Fruit fly (Drosophila melanogaster) whole organism, embryonic: ENCODE measurements around the gene kra.

Experiments used
- Bteb2 ChIP-seq: fragments of 200-800 bp; sonication (Bioruptor generic); optimal IDR thresholded peaks from 2 replicates; lab custom pipeline; 2016; ENCODE audit warnings: missing biosample characterization, missing genetic modification characterization
- CG10366 ChIP-seq: fragments of 200-800 bp; sonication (Bioruptor generic); IDR thresholded peaks from 2 replicates; pipeline ENCODE4 v1.3.6; 2022; ENCODE audit warnings: missing biosample characterization, missing genetic modification characterization
- CG10543 ChIP-seq: fragments of 200-800 bp; sonication (Bioruptor generic); optimal IDR thresholded peaks from 3 replicates; lab custom pipeline; 2017; ENCODE audit warnings: missing biosample characterization, mild to moderate bottlenecking, missing genetic modification characterization, moderate library complexity
- CG10654 ChIP-seq: fragments of 200-800 bp; sonication (Bioruptor generic); optimal IDR thresholded peaks from 2 replicates; lab custom pipeline; 2016; ENCODE audit warnings: missing biosample characterization, missing genetic modification characterization
- CG11456 ChIP-seq: fragments of 200-800 bp; sonication (Bioruptor generic); IDR thresholded peaks from 3 replicates; pipeline ENCODE4 v1.3.6; 2022; ENCODE audit warnings: missing biosample characterization, missing genetic modification characterization
- CG12236 ChIP-seq: fragments of 200-800 bp; sonication (Bioruptor generic); optimal IDR thresholded peaks from 2 replicates; lab custom pipeline; 2016; ENCODE audit warnings: missing biosample characterization, missing genetic modification characterization
- CG13296 ChIP-seq: fragments of 200-800 bp; sonication (Bioruptor generic); optimal IDR thresholded peaks from 3 replicates; lab custom pipeline; 2018; ENCODE audit warnings: missing biosample characterization, mild to moderate bottlenecking, missing genetic modification characterization
- CG13424 ChIP-seq: fragments of 200-800 bp; sonication (Bioruptor generic); optimal IDR thresholded peaks from 2 replicates; lab custom pipeline; 2019; ENCODE audit warnings: missing biosample characterization, mild to moderate bottlenecking, missing genetic modification characterization, moderate library complexity
- CG14441 ChIP-seq: fragments of 200-800 bp; sonication (Bioruptor generic); IDR thresholded peaks from 2 replicates; pipeline ENCODE4 v1.3.6; 2022; ENCODE audit warnings: missing biosample characterization, missing genetic modification characterization
- CG1529 ChIP-seq: fragments of 200-800 bp; sonication (Bioruptor generic); optimal IDR thresholded peaks from 3 replicates; lab custom pipeline; 2018; ENCODE audit warnings: missing biosample characterization, missing genetic modification characterization
- CG17186 ChIP-seq: fragments of 200-800 bp; sonication (Bioruptor generic); optimal IDR thresholded peaks from 3 replicates; lab custom pipeline; 2017; ENCODE audit warnings: missing biosample characterization, missing genetic modification reagents, missing genetic modification characterization
- CG3163 ChIP-seq: fragments of 200-800 bp; sonication (Bioruptor generic); optimal IDR thresholded peaks from 3 replicates; lab custom pipeline; 2016; ENCODE audit warnings: missing biosample characterization, missing genetic modification characterization
- CG32532 ChIP-seq: fragments of 200-800 bp; sonication (Bioruptor generic); IDR thresholded peaks from 2 replicates; pipeline ENCODE4 v1.3.6; 2022; ENCODE audit warnings: missing biosample characterization, missing genetic modification characterization
- CG4360 ChIP-seq: fragments of 200-800 bp; sonication (Bioruptor generic); IDR thresholded peaks from 2 replicates; pipeline ENCODE4 v1.3.6; 2022; ENCODE audit warnings: missing biosample characterization, missing genetic modification characterization
- CG5245 ChIP-seq: fragments of 200-800 bp; sonication (Bioruptor generic); optimal IDR thresholded peaks from 3 replicates; lab custom pipeline; 2016; ENCODE audit warnings: missing biosample characterization, missing genetic modification characterization
- CG5953 ChIP-seq: fragments of 200-800 bp; sonication (Bioruptor generic); IDR thresholded peaks from 2 replicates; pipeline ENCODE4 v1.3.6; 2022; ENCODE audit warnings: missing biosample characterization, missing genetic modification characterization
- CG6689 ChIP-seq: fragments of 200-800 bp; sonication (Bioruptor generic); IDR thresholded peaks from 2 replicates; pipeline ENCODE4 v1.3.6; 2022; ENCODE audit warnings: missing biosample characterization, missing genetic modification characterization
- CG8290 ChIP-seq, 3 experiments: fragments of 200-800 bp; sonication (Bioruptor generic); optimal IDR thresholded peaks; 2 replicates each; lab custom pipeline; 2016 to 2019; ENCODE audit warnings: missing biosample characterization in 3 of 3, missing genetic modification characterization in 3 of 3, mild to moderate bottlenecking in 2 of 3, moderate library complexity in 1 of 3
- Dp ChIP-seq: fragments of 200-800 bp; sonication (Bioruptor generic); optimal IDR thresholded peaks from 2 replicates; lab custom pipeline; 2018; ENCODE audit warnings: missing biosample characterization, mild to moderate bottlenecking, missing genetic modification characterization, moderate library complexity
- Eip74EF ChIP-seq, 2 experiments: fragments of 200-800 bp in 1 of 2; fragments of >200 bp in 1 of 2; sonication (Bioruptor generic) in 1 of 2; optimal IDR thresholded peaks; 2 replicates each; lab custom pipeline; 2017 to 2019; ENCODE audit warnings: missing biosample characterization in 2 of 2, missing genetic modification characterization in 2 of 2, mild to moderate bottlenecking in 1 of 2, moderate library complexity in 1 of 2
- Kr ChIP-seq: fragments of 200-800 bp; sonication (Bioruptor generic); optimal IDR thresholded peaks from 2 replicates; lab custom pipeline; 2017; ENCODE audit warnings: missing biosample characterization, mild to moderate bottlenecking, missing genetic modification characterization
- MESR4 ChIP-seq: fragments of 200-800 bp; sonication (Bioruptor generic); optimal IDR thresholded peaks from 2 replicates; lab custom pipeline; 2018; ENCODE audit warnings: missing biosample characterization, mild to moderate bottlenecking, missing genetic modification characterization, moderate library complexity
- Opbp ChIP-seq: fragments of 200-800 bp; sonication (Bioruptor generic); IDR thresholded peaks from 3 replicates; pipeline ENCODE4 v1.3.6; 2022; ENCODE audit warnings: missing biosample characterization, missing genetic modification characterization; ENCODE audit not compliant: partially characterized antibody
- Six4 ChIP-seq: fragments of 200-800 bp; sonication (Bioruptor generic); optimal IDR thresholded peaks from 2 replicates; lab custom pipeline; 2016; ENCODE audit warnings: missing biosample characterization, missing genetic modification characterization
- Trl ChIP-seq, 3 experiments: fragments of >200 bp in 2 of 3; fragments of 200-800 bp in 1 of 3; sonication (Bioruptor generic) in 1 of 3; optimal IDR thresholded peaks; 2 replicates in 1 of 3; 3 replicates in 2 of 3; lab custom pipeline; 2016 to 2017; ENCODE audit warnings: missing biosample characterization in 1 of 3, missing genetic modification characterization in 1 of 3
- Xrp1 ChIP-seq: fragments of 200-800 bp; sonication (Bioruptor generic); IDR thresholded peaks from 2 replicates; pipeline ENCODE4 v1.3.6; 2022; ENCODE audit warnings: missing biosample characterization, missing genetic modification characterization
- cas ChIP-seq: fragments of 200-800 bp; sonication (Bioruptor generic); IDR thresholded peaks from 2 replicates; pipeline ENCODE4 v1.3.6; 2022; ENCODE audit warnings: missing biosample characterization, missing genetic modification characterization
- chif ChIP-seq, 2 experiments: fragments of 200-800 bp; sonication (Bioruptor generic); optimal IDR thresholded peaks; 3 replicates each; lab custom pipeline; 2016; ENCODE audit warnings: missing biosample characterization in 2 of 2, missing genetic modification characterization in 2 of 2
- dan ChIP-seq: fragments of 200-800 bp; sonication (Bioruptor generic); IDR thresholded peaks from 2 replicates; pipeline ENCODE4 v1.3.6; 2022; ENCODE audit warnings: missing biosample characterization, missing genetic modification characterization
- disco-r ChIP-seq: fragments of 200-800 bp; sonication (Bioruptor generic); optimal IDR thresholded peaks from 2 replicates; lab custom pipeline; 2016; ENCODE audit warnings: missing biosample characterization, missing genetic modification characterization
- emc ChIP-seq: fragments of 200-800 bp; sonication (Bioruptor generic); optimal IDR thresholded peaks from 2 replicates; lab custom pipeline; 2016; ENCODE audit warnings: missing biosample characterization, missing genetic modification characterization
- fd96Cb ChIP-seq: fragments of 200-800 bp; sonication (Bioruptor generic); optimal IDR thresholded peaks from 2 replicates; lab custom pipeline; 2018; ENCODE audit warnings: missing biosample characterization, mild to moderate bottlenecking, missing genetic modification characterization, moderate library complexity
- gro ChIP-seq: fragments of 200-800 bp; sonication (Bioruptor generic); optimal IDR thresholded peaks from 2 replicates; lab custom pipeline; 2016; ENCODE audit warnings: missing biosample characterization, missing genetic modification characterization
- hkb ChIP-seq, 2 experiments: fragments of 200-800 bp in 1 of 2; fragments of >200 bp in 1 of 2; sonication (Bioruptor generic) in 1 of 2; IDR thresholded peaks in 1 of 2; optimal IDR thresholded peaks in 1 of 2; 2 replicates each; pipeline versions ENCODE4 v1.3.6 to Lab custom; 2017 to 2022; ENCODE audit warnings: missing biosample characterization in 1 of 2, missing genetic modification characterization in 1 of 2
- knrl ChIP-seq: fragments of 200-800 bp; sonication (Bioruptor generic); IDR thresholded peaks from 3 replicates; pipeline ENCODE4 v1.3.6; 2022; ENCODE audit warnings: missing biosample characterization, missing genetic modification characterization; ENCODE audit not compliant: partially characterized antibody
- lola ChIP-seq, 3 experiments: fragments of >200 bp in 2 of 3; fragments of 200-800 bp in 1 of 3; sonication (Bioruptor generic) in 1 of 3; optimal IDR thresholded peaks; 2 replicates each; lab custom pipeline; 2017 to 2019; ENCODE audit warnings: missing biosample characterization in 3 of 3, missing genetic modification characterization in 3 of 3, mild to moderate bottlenecking in 1 of 3, moderate library complexity in 1 of 3
- pum ChIP-seq: fragments of 200-800 bp; sonication (Bioruptor generic); optimal IDR thresholded peaks from 2 replicates; lab custom pipeline; 2016; ENCODE audit warnings: missing biosample characterization, missing genetic modification characterization
- salm ChIP-seq: fragments of 200-800 bp; sonication (Bioruptor generic); optimal IDR thresholded peaks from 2 replicates; lab custom pipeline; 2018; ENCODE audit warnings: missing biosample characterization, mild to moderate bottlenecking, missing genetic modification characterization
- sens ChIP-seq: fragments of 200-800 bp; sonication (Bioruptor generic); peaks from one replicate; lab custom pipeline; 2016; ENCODE audit warnings: missing biosample characterization, missing genetic modification characterization
- slou ChIP-seq: fragments of 200-800 bp; sonication (Bioruptor generic); optimal IDR thresholded peaks from 3 replicates; lab custom pipeline; 2016; ENCODE audit warnings: missing biosample characterization, missing genetic modification characterization
- tap ChIP-seq: fragments of 200-800 bp; optimal IDR thresholded peaks from 3 replicates; lab custom pipeline; 2019; ENCODE audit warnings: missing biosample characterization, mild to moderate bottlenecking, missing genetic modification characterization, moderate library complexity
- tna ChIP-seq: fragments of 200-800 bp; sonication (Bioruptor generic); IDR thresholded peaks from 2 replicates; pipeline ENCODE4 v1.3.6; 2022; ENCODE audit warnings: missing biosample characterization, missing genetic modification characterization; ENCODE audit not compliant: partially characterized antibody
- toy ChIP-seq: fragments of 200-800 bp; sonication (Bioruptor generic); IDR thresholded peaks from 2 replicates; pipeline ENCODE4 v1.3.6; 2022; ENCODE audit warnings: missing biosample characterization, missing genetic modification characterization
- unc-4 ChIP-seq: fragments of 200-800 bp; sonication (Bioruptor generic); IDR thresholded peaks from 2 replicates; pipeline ENCODE4 v1.3.6; 2022; ENCODE audit warnings: missing biosample characterization, missing genetic modification characterization; ENCODE audit not compliant: partially characterized antibody
- vnd ChIP-seq: fragments of 200-800 bp; sonication (Bioruptor generic); IDR thresholded peaks from 3 replicates; pipeline ENCODE4 v1.3.6; 2022; ENCODE audit warnings: missing biosample characterization, missing genetic modification characterization; ENCODE audit not compliant: partially characterized antibody
- wdn ChIP-seq: fragments of 200-800 bp; sonication (Bioruptor generic); IDR thresholded peaks from 2 replicates; pipeline ENCODE4 v1.3.6; 2022; ENCODE audit warnings: missing biosample characterization, missing genetic modification characterization
- zen2 ChIP-seq: fragments of 200-800 bp; sonication (Bioruptor generic); IDR thresholded peaks from 3 replicates; pipeline ENCODE4 v1.3.6; 2022; ENCODE audit warnings: missing biosample characterization, missing genetic modification characterization; ENCODE audit not compliant: partially characterized antibody
- zfh1 ChIP-seq: fragments of 200-800 bp; sonication (Bioruptor generic); IDR thresholded peaks from 3 replicates; pipeline ENCODE4 v1.3.6; 2022; ENCODE audit warnings: missing biosample characterization, missing genetic modification characterization
- zfh2 ChIP-seq: fragments of 200-800 bp; sonication (Bioruptor generic); optimal IDR thresholded peaks from 2 replicates; lab custom pipeline; 2016; ENCODE audit warnings: missing biosample characterization, missing genetic modification characterization

The kra gene

dm6 chr3R:5606477-5606876, 5.5 kb upstream of the kra start, which contains the start of gene asl (continued):
- TF ChIP-seq Xrp1 (GFP tag; lab: Robert Waterston, UW) = peak; percentile 56
- no peak for TF ChIP-seq tna (GFP tag; lab: Robert Waterston, UW)
- peak; percentile 59 for TF ChIP-seq CG10543
- peak; percentile 51 for TF ChIP-seq zfh2 (GFP tag; lab: Kevin White, UChicago)
- peak in 2 of 3 experiments; percentile 71 to 98 for TF ChIP-seq lola (GFP tag; optimal IDR thresholded peaks at IDR 0.05; lab: Kevin White, UChicago)
- no peak for TF ChIP-seq Six4 (GFP tag; lab: Kevin White, UChicago)
- peak; percentile 67 for TF ChIP-seq CG6689
- TF ChIP-seq zen2 (GFP tag; lab: Robert Waterston, UW) = no peak
- peak; percentile 61 for TF ChIP-seq fd96Cb (tag; lab: Kevin White, UChicago)
- peak; percentile 76 for TF ChIP-seq CG32532 (GFP tag; lab: Robert Waterston, UW)
- peak; percentile 52 for TF ChIP-seq CG13296 (GFP tag; lab: Kevin White, UChicago)
- TF ChIP-seq CG11456 (GFP tag; lab: Robert Waterston, UW) = 0 out of 3 replicates have a peak, but pooled peaks have one; percentile 45
- no peak for TF ChIP-seq CG4360 (GFP tag; lab: Robert Waterston, UW)
- peak; percentile 84 for TF ChIP-seq Dp (GFP tag; lab: Kevin White, UChicago)
- TF ChIP-seq gro (GFP tag; lab: Kevin White, UChicago) = peak; percentile 51
- TF ChIP-seq Eip74EF (GFP tag; optimal IDR thresholded peaks at IDR 0.05; lab: Kevin White, UChicago) = peak in 1 of 2 experiments; percentile 88
- TF ChIP-seq CG10654 (GFP tag; lab: Kevin White, UChicago) = peak; percentile 17
- peak; percentile 7 for TF ChIP-seq emc (GFP tag; lab: Kevin White, UChicago)
- TF ChIP-seq Opbp = no peak
- TF ChIP-seq unc-4 (GFP tag; lab: Robert Waterston, UW) = no peak
- TF ChIP-seq CG14441 (GFP tag; lab: Robert Waterston, UW) = peak; percentile 58; the same call in 1 of the 2 replicates
- TF ChIP-seq tap (tag; lab: Kevin White, UChicago) = no peak
- no peak for TF ChIP-seq CG1529 (GFP tag; lab: Kevin White, UChicago)
- peak; percentile 100 for TF ChIP-seq CG17186 (GFP tag; lab: Kevin White, UChicago)
- no peak for TF ChIP-seq salm
- TF ChIP-seq sens = peak; percentile 93
- TF ChIP-seq MESR4 (GFP tag; lab: Kevin White, UChicago) = peak; percentile 58
- no peak for TF ChIP-seq slou (GFP tag; lab: Kevin White, UChicago)
- TF ChIP-seq CG3163 (GFP tag; lab: Kevin White, UChicago) = peak; percentile 24
- TF ChIP-seq Bteb2 (GFP tag; lab: Kevin White, UChicago) = no peak
- TF ChIP-seq vnd (GFP tag; lab: Robert Waterston, UW) = no peak
- TF ChIP-seq wdn (GFP tag; lab: Robert Waterston, UW) = no peak
- TF ChIP-seq Kr = no peak
- TF ChIP-seq CG8290 (GFP tag; optimal IDR thresholded peaks at IDR 0.05; lab: Kevin White, UChicago) = peak; percentile 86
- TF ChIP-seq CG8290 (tag; optimal IDR thresholded peaks at IDR 0.05; lab: Kevin White, UChicago) = peak in 1 of 2 experiments; percentile 77
- no peak for TF ChIP-seq cas (GFP tag; lab: Robert Waterston, UW)
- peak; percentile 79 for TF ChIP-seq CG13424 (tag; lab: Kevin White, UChicago)
- TF ChIP-seq CG10366 (GFP tag; lab: Robert Waterston, UW) = peak; percentile 61
- no peak for TF ChIP-seq CG12236 (GFP tag; lab: Kevin White, UChicago)
- peak; percentile 53; the same call in 1 of the 3 replicates for TF ChIP-seq zfh1 (GFP tag; lab: Robert Waterston, UW)
- peak; percentile 21; the same call in 1 of the 3 replicates for TF ChIP-seq knrl (GFP tag; lab: Robert Waterston, UW)
- peak; percentile 54 for TF ChIP-seq disco-r (GFP tag; lab: Kevin White, UChicago)
- TF ChIP-seq CG5245 (GFP tag; lab: Kevin White, UChicago) = peak; percentile 16
- peak; percentile 8 to 59 for TF ChIP-seq chif (GFP tag; optimal IDR thresholded peaks at IDR 0.05; lab: Kevin White, UChicago)
- no peak for TF ChIP-seq dan (GFP tag; lab: Robert Waterston, UW)
- no peak for TF ChIP-seq Trl (optimal IDR thresholded peaks at IDR 0.05; lab: Kevin White, UChicago)
- TF ChIP-seq Trl (GFP tag; optimal IDR thresholded peaks at IDR 0.05; lab: Kevin White, UChicago) = peak; percentile 31
- TF ChIP-seq hkb (optimal IDR thresholded peaks at IDR 0.05; lab: Kevin White, UChicago) = no peak
- peak; percentile 26; the same call in 1 of the 2 replicates for TF ChIP-seq hkb (GFP tag; IDR thresholded peaks at IDR 0.05; lab: Robert Waterston, UW)
- no peak for TF ChIP-seq toy
- TF ChIP-seq CG5953 (GFP tag; lab: Robert Waterston, UW) = peak; percentile 58; the same call in 1 of the 2 replicates
- peak; percentile 33 for TF ChIP-seq pum (GFP tag; lab: Kevin White, UChicago)
